Worm (Caenorhabditis elegans) whole organism, L1 larva: ENCODE results near the gene K10D2.5.
A peak's percentile ranks its signal among the peaks of the same experiment; 100 is the strongest.

Experiments used
- C04F5.9 ChIP-seq: sonication (generic microtip); optimal IDR thresholded peaks from 2 replicates; lab custom pipeline; 2016; ENCODE audit warnings: missing genetic modification characterization, missing compliant biosample characterization
- C16A3.4 ChIP-seq: fragments of 150-350 bp; optimal IDR thresholded peaks from 2 replicates; lab custom pipeline; 2014; ENCODE audit warnings: missing biosample characterization, missing genetic modification characterization
- aha-1 ChIP-seq: fragments of 150-350 bp; optimal IDR thresholded peaks from 2 replicates; lab custom pipeline; 2014; ENCODE audit warnings: missing biosample characterization, missing genetic modification characterization
- alr-1 ChIP-seq: fragments of 200-800 bp; sonication (Bioruptor generic); optimal IDR thresholded peaks from 2 replicates; lab custom pipeline; 2018; ENCODE audit warnings: borderline replicate concordance, mild to moderate bottlenecking, missing genetic modification characterization, missing compliant biosample characterization
- aly-2 ChIP-seq: fragments of 150-350 bp; optimal IDR thresholded peaks from 2 replicates; lab custom pipeline; 2014; ENCODE audit warnings: missing biosample characterization, missing genetic modification characterization
- dpl-1 ChIP-seq, 3 experiments: fragments of 150-350 bp in 2 of 3; sonication (generic microtip) in 1 of 3; optimal IDR thresholded peaks; 2 replicates each; lab custom pipeline; 2014 to 2017; ENCODE audit warnings: missing biosample characterization in 3 of 3, missing genetic modification characterization in 3 of 3, missing genetic modification reagents in 3 of 3
- dsc-1 ChIP-seq: sonication (generic microtip); optimal IDR thresholded peaks from 2 replicates; lab custom pipeline; 2016; ENCODE audit warnings: mild to moderate bottlenecking, missing genetic modification characterization, missing compliant biosample characterization
- efl-1 ChIP-seq, 4 experiments: fragments of 150-350 bp; optimal IDR thresholded peaks in 3 of 4; peaks in 1 of 4; 1 replicate in 1 of 4; 2 replicates in 3 of 4; lab custom pipeline; 2014; ENCODE audit warnings: missing biosample characterization in 2 of 4, missing genetic modification characterization in 2 of 4, missing genetic modification reagents in 2 of 4
- efl-3 ChIP-seq: fragments of 200-800 bp; sonication (Bioruptor generic); optimal IDR thresholded peaks from 2 replicates; lab custom pipeline; 2018; ENCODE audit warnings: mild to moderate bottlenecking, missing genetic modification characterization, missing compliant biosample characterization
- egl-13 ChIP-seq: sonication (generic microtip); optimal IDR thresholded peaks from 2 replicates; lab custom pipeline; 2016; ENCODE audit warnings: missing genotype, missing genetic modification reagents, missing genetic modification characterization, missing compliant biosample characterization
- elt-2 ChIP-seq: sonication (generic microtip); optimal IDR thresholded peaks from 2 replicates; lab custom pipeline; 2016; ENCODE audit warnings: missing genetic modification characterization, mild to moderate bottlenecking, inconsistent platforms, missing compliant biosample characterization, missing genetic modification reagents
- ets-5 ChIP-seq: fragments of 200-800 bp; sonication (Bioruptor generic); IDR thresholded peaks from 2 replicates; pipeline ENCODE4 v1.3.6; 2022; ENCODE audit warnings: missing genetic modification characterization, missing compliant biosample characterization
- fkh-10 ChIP-seq: sonication (generic microtip); optimal IDR thresholded peaks from 2 replicates; lab custom pipeline; 2017; ENCODE audit warnings: missing biosample characterization, missing genetic modification reagents, missing genetic modification characterization
- fos-1 ChIP-seq: fragments of 150-350 bp; optimal IDR thresholded peaks from 2 replicates; lab custom pipeline; 2014; ENCODE audit warnings: missing biosample characterization, missing genetic modification characterization
- grh-1 ChIP-seq: fragments of 200-800 bp; sonication (Bioruptor generic); IDR thresholded peaks from 2 replicates; pipeline ENCODE4 v1.3.6; 2022; ENCODE audit warnings: missing genetic modification reagents, missing genetic modification characterization, missing compliant biosample characterization
- hpl-2 ChIP-seq: fragments of 150-350 bp; optimal IDR thresholded peaks from 2 replicates; lab custom pipeline; 2014; ENCODE audit warnings: missing biosample characterization, missing genetic modification reagents, missing genetic modification characterization
- isw-1 ChIP-seq: fragments of 200-800 bp; sonication (Bioruptor generic); IDR thresholded peaks from 2 replicates; pipeline ENCODE4 v1.3.6; 2022; ENCODE audit warnings: missing genetic modification characterization, missing compliant biosample characterization
- lin-14 ChIP-seq: fragments of 200-800 bp; sonication (Bioruptor generic); optimal IDR thresholded peaks from 2 replicates; lab custom pipeline; 2018; ENCODE audit warnings: mild to moderate bottlenecking, missing genetic modification characterization, moderate library complexity, missing compliant biosample characterization
- lin-15B ChIP-seq: fragments of 150-350 bp; sonication (generic microtip); optimal IDR thresholded peaks from 3 replicates; lab custom pipeline; 2014; ENCODE audit warnings: missing biosample characterization, missing genetic modification characterization
- lin-35 ChIP-seq, 2 experiments: fragments of 150-350 bp; optimal IDR thresholded peaks; 2 replicates each; lab custom pipeline; 2014; ENCODE audit warnings: missing biosample characterization in 2 of 2, missing genetic modification characterization in 2 of 2, missing genetic modification reagents in 2 of 2
- lsy-2 ChIP-seq, 2 experiments: fragments of 150-350 bp; optimal IDR thresholded peaks; 2 replicates each; lab custom pipeline; 2014; ENCODE audit warnings: missing biosample characterization in 2 of 2, missing genetic modification characterization in 2 of 2
- mab-9 ChIP-seq: fragments of 200-800 bp; sonication (Bioruptor generic); IDR thresholded peaks from 2 replicates; pipeline ENCODE4 v1.3.6; 2022; ENCODE audit warnings: missing genetic modification reagents, missing genetic modification characterization, missing compliant biosample characterization
- mdl-1 ChIP-seq, 2 experiments: fragments of 150-350 bp; optimal IDR thresholded peaks; 2 replicates each; lab custom pipeline; 2014 to 2017; ENCODE audit warnings: missing biosample characterization in 2 of 2, missing genetic modification characterization in 2 of 2, inconsistent platforms in 1 of 2
- mep-1 ChIP-seq: fragments of 150-350 bp; optimal IDR thresholded peaks from 2 replicates; lab custom pipeline; 2014; ENCODE audit warnings: missing biosample characterization, missing genetic modification characterization
- nhr-11 ChIP-seq: fragments of 150-350 bp; optimal IDR thresholded peaks from 2 replicates; lab custom pipeline; 2014; ENCODE audit warnings: missing biosample characterization, missing genetic modification characterization
- nhr-19 ChIP-seq: fragments of 200-800 bp; sonication (Bioruptor generic); conservative IDR thresholded peaks from 2 replicates; pipeline ENCODE4 v1.3.6; 2022; ENCODE audit warnings: missing genetic modification characterization, missing compliant biosample characterization
- nhr-20 ChIP-seq: sonication (generic microtip); optimal IDR thresholded peaks from 2 replicates; lab custom pipeline; 2016; ENCODE audit warnings: mild to moderate bottlenecking, missing genetic modification characterization, missing compliant biosample characterization
- nhr-47 ChIP-seq: sonication (generic microtip); optimal IDR thresholded peaks from 2 replicates; lab custom pipeline; 2016; ENCODE audit warnings: mild to moderate bottlenecking, missing genetic modification characterization, moderate library complexity, missing compliant biosample characterization
- nhr-71 ChIP-seq: sonication (generic microtip); optimal IDR thresholded peaks from 2 replicates; lab custom pipeline; 2016; ENCODE audit warnings: mild to moderate bottlenecking, missing genetic modification characterization, moderate library complexity, missing compliant biosample characterization
- nhr-76 ChIP-seq: sonication (generic microtip); optimal IDR thresholded peaks from 2 replicates; lab custom pipeline; 2017; ENCODE audit warnings: missing biosample characterization, missing genetic modification characterization
- nhr-77 ChIP-seq: fragments of 150-350 bp; optimal IDR thresholded peaks from 2 replicates; lab custom pipeline; 2014; ENCODE audit warnings: missing biosample characterization, missing genetic modification characterization
- nhr-85 ChIP-seq: sonication (generic microtip); peaks from one replicate; lab custom pipeline; 2016; ENCODE audit warnings: missing genetic modification characterization, inconsistent platforms, missing compliant biosample characterization
- pax-3 ChIP-seq: fragments of 200-800 bp; sonication (Bioruptor generic); optimal IDR thresholded peaks from 2 replicates; lab custom pipeline; 2018; ENCODE audit warnings: mild to moderate bottlenecking, missing genetic modification characterization, moderate library complexity, missing compliant biosample characterization
- rnt-1 ChIP-seq: sonication (generic microtip); optimal IDR thresholded peaks from 2 replicates; lab custom pipeline; 2016; ENCODE audit warnings: mild to moderate bottlenecking, missing genetic modification characterization, moderate library complexity, missing compliant biosample characterization
- skn-1 ChIP-seq: fragments of 150-350 bp; optimal IDR thresholded peaks from 2 replicates; lab custom pipeline; 2014; ENCODE audit warnings: missing biosample characterization, missing genetic modification characterization
- snpc-4 ChIP-seq: fragments of 150-350 bp; optimal IDR thresholded peaks from 2 replicates; lab custom pipeline; 2014; ENCODE audit warnings: missing biosample characterization, missing genetic modification characterization
- snu-23 ChIP-seq: sonication (generic microtip); optimal IDR thresholded peaks from 2 replicates; lab custom pipeline; 2016; ENCODE audit warnings: missing genetic modification characterization, missing compliant biosample characterization
- tbx-2 ChIP-seq: sonication (generic microtip); optimal IDR thresholded peaks from 2 replicates; lab custom pipeline; 2016; ENCODE audit warnings: missing genetic modification characterization, missing compliant biosample characterization
- tlp-1 ChIP-seq: fragments of 150-350 bp; optimal IDR thresholded peaks from 2 replicates; lab custom pipeline; 2014; ENCODE audit warnings: missing biosample characterization, missing genetic modification characterization
- unc-62 ChIP-seq: fragments of 150-350 bp; optimal IDR thresholded peaks from 2 replicates; lab custom pipeline; 2014; ENCODE audit warnings: missing biosample characterization, missing genetic modification reagents, missing genetic modification characterization
- unc-98 ChIP-seq: fragments of 200-800 bp; sonication (Bioruptor generic); IDR thresholded peaks from 2 replicates; pipeline ENCODE4 v1.3.6; 2022; ENCODE audit warnings: missing genetic modification characterization, missing compliant biosample characterization
- zag-1 ChIP-seq: fragments of 150-350 bp; optimal IDR thresholded peaks from 2 replicates; lab custom pipeline; 2014; ENCODE audit warnings: missing biosample characterization, missing genetic modification characterization
- zip-4 ChIP-seq: fragments of 200-800 bp; sonication (Bioruptor generic); optimal IDR thresholded peaks from 2 replicates; lab custom pipeline; 2018; ENCODE audit warnings: mild to moderate bottlenecking, missing genetic modification characterization, moderate library complexity, missing compliant biosample characterization
- ztf-4 ChIP-seq: fragments of 150-350 bp; optimal IDR thresholded peaks from 2 replicates; lab custom pipeline; 2014; ENCODE audit warnings: missing biosample characterization, missing genetic modification characterization

Gene K10D2.5

DNA sequence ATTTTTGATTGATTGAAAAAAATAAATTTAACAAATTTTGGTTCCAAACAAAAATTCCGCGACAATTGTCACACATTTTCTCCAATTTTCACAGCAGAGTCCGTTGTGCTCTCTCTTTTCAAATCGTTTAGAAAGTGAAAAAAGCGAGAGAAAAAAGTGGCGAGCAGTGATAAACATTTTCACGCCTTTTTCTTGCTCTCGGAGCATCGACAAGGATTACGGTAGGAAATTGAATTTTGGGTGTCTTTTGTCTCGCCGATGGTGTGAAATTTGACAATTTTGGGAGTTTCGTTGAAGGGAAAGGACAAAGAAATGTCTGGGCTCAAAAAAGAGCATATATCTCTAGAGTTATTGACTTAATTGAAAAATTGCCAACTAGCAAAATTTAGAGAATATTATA is 38.0 kb upstream of the K10D2.5 start:
- peak in 1 of 2 experiments; percentile 60 for TF ChIP-seq lsy-2 (tag; optimal IDR thresholded peaks at IDR 0.05; lab: Kevin White, UChicago)
- peak; percentile 20 for TF ChIP-seq rnt-1 (tag; lab: Kevin White, UChicago)
- TF ChIP-seq nhr-77 (tag; lab: Kevin White, UChicago), result no peak
- TF ChIP-seq tbx-2, result peak; percentile 76
- TF ChIP-seq efl-1 (optimal IDR thresholded peaks at IDR 0.05; lab: Kevin White, UChicago), result no peak
- peak in 1 of 2 experiments; percentile 46 for TF ChIP-seq efl-1 (GFP tag; optimal IDR thresholded peaks at IDR 0.05 in 1 of 2; lab: Kevin White, UChicago)

DNA sequence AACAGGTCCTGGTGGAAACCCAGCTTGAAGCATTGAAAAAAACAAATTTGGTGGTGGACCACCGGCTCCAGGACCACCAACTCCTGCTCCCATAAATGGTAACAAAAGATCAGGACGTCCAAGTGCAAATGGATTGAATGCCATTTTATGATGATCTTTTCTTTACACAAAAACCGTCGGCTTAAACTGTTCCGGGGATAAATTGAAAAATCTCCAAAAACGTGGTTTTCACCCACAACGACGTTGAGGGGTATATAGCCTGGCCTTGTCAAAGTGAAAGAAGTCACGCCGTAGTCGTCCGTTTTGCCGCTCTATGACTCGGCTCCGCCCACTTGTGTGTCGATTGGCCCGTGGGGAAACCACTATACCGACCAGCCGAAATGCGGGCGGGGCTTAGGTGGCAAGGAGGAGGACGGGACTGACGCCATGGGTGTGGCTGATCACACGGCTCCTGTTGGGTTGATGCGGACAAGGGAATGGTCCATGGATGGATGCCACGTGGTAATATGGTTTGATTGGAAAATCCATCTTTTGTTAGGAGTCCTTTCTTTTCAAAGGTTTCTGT is 36.4 kb upstream of the K10D2.5 start, which contains the start of gene tbx-2:
tbx-2 (minus strand) TSS at position 264 of the 565 bp plus-strand sequence.
- no peak for TF ChIP-seq grh-1 (GFP tag; lab: Robert Waterston, UW)
- peak; percentile 23 for TF ChIP-seq lin-14 (GFP tag; lab: Kevin White, UChicago)
- TF ChIP-seq egl-13, result no peak
- no peak for TF ChIP-seq skn-1 (tag; lab: Kevin White, UChicago)
- no peak for TF ChIP-seq isw-1 (GFP tag; lab: Robert Waterston, UW)
- TF ChIP-seq mab-9 (GFP tag; lab: Robert Waterston, UW), result no peak
- TF ChIP-seq zag-1 (tag; lab: Kevin White, UChicago), result no peak
- TF ChIP-seq tbx-2, result peak; percentile 99
- no peak for TF ChIP-seq mep-1 (tag; lab: Kevin White, UChicago)
- TF ChIP-seq efl-3 (GFP tag; lab: Kevin White, UChicago), result no peak
- TF ChIP-seq snu-23 (GFP tag; lab: Kevin White, UChicago), result peak; percentile 19
- peak; percentile 63 for TF ChIP-seq nhr-85 (tag; lab: Kevin White, UChicago)
- TF ChIP-seq lsy-2 (tag; optimal IDR thresholded peaks at IDR 0.05; lab: Kevin White, UChicago), result peak in 1 of 2 experiments; percentile 48
- no peak for TF ChIP-seq unc-62
- TF ChIP-seq fos-1 (tag; lab: Kevin White, UChicago), result no peak
- no peak for TF ChIP-seq lin-35 (GFP tag; optimal IDR thresholded peaks at IDR 0.05; lab: Kevin White, UChicago)
- no peak for TF ChIP-seq snpc-4 (tag; lab: Kevin White, UChicago)
- TF ChIP-seq nhr-20 (tag; lab: Kevin White, UChicago), result peak; percentile 9
- TF ChIP-seq nhr-47 (tag; lab: Kevin White, UChicago), result peak; percentile 13
- TF ChIP-seq dpl-1 (GFP tag; optimal IDR thresholded peaks at IDR 0.05; lab: Kevin White, UChicago), result no peak
- no peak for TF ChIP-seq unc-98
- no peak for TF ChIP-seq lin-15B (tag; lab: Kevin White, UChicago)
- no peak for TF ChIP-seq ztf-4 (tag; lab: Kevin White, UChicago)
- TF ChIP-seq nhr-19 (GFP tag; lab: Robert Waterston, UW), result no peak
- TF ChIP-seq tlp-1 (tag; lab: Kevin White, UChicago), result no peak
- TF ChIP-seq dsc-1 (tag; lab: Kevin White, UChicago), result no peak
- peak in 1 of 2 experiments; percentile 9 for TF ChIP-seq mdl-1 (tag; optimal IDR thresholded peaks at IDR 0.05; lab: Kevin White, UChicago)
- TF ChIP-seq C04F5.9 (tag; lab: Kevin White, UChicago), result no peak
- no peak for TF ChIP-seq aly-2 (tag; lab: Kevin White, UChicago)
- no peak for TF ChIP-seq ets-5 (GFP tag; lab: Robert Waterston, UW)
- no peak for TF ChIP-seq alr-1
- TF ChIP-seq rnt-1 (tag; lab: Kevin White, UChicago), result peak; percentile 27
- TF ChIP-seq nhr-76 (tag; lab: Kevin White, UChicago), result no peak
- no peak for TF ChIP-seq hpl-2
- TF ChIP-seq efl-1 (optimal IDR thresholded peaks at IDR 0.05; lab: Kevin White, UChicago), result no peak
- TF ChIP-seq efl-1 (GFP tag; optimal IDR thresholded peaks at IDR 0.05 in 1 of 2; lab: Kevin White, UChicago), result peak in 1 of 2 experiments; percentile 90
- TF ChIP-seq nhr-71, result peak; percentile 37
- TF ChIP-seq, all 84 proteins: peak for 11

DNA sequence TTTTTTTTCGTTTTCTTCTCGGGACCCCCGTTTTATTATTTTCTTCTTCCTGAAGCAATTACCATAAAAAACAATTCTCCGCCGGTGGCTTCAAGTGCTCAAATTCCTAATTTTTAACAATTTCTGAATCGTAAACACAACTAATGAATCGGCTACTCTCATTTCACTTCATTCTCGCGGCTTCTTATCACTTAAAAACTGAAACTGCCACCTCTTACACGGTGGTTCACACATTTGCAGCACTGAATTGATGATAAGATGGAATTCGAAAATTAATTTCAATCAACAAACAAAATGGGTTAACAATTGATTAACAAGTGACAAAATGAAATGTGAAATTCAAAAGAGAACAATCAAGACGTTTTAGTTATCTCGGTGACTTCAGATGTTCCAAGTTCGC is 35.4 kb upstream of the K10D2.5 start:
- no peak for TF ChIP-seq C16A3.4
- TF ChIP-seq tbx-2, result peak; percentile 19
- peak; percentile 35 for TF ChIP-seq nhr-85 (tag; lab: Kevin White, UChicago)
- TF ChIP-seq pax-3, result no peak
- TF ChIP-seq elt-2 (tag; lab: Kevin White, UChicago), result peak; percentile 13
- no peak for TF ChIP-seq nhr-11 (tag; lab: Kevin White, UChicago)
- TF ChIP-seq zip-4 (GFP tag; lab: Kevin White, UChicago), result no peak
- TF ChIP-seq aha-1, result no peak
- TF ChIP-seq egl-13, result no peak
- no peak for TF ChIP-seq efl-1 (optimal IDR thresholded peaks at IDR 0.05; lab: Kevin White, UChicago)
- TF ChIP-seq efl-1 (GFP tag; optimal IDR thresholded peaks at IDR 0.05 in 1 of 2; lab: Kevin White, UChicago), result peak in 1 of 2 experiments; percentile 59
- no peak for TF ChIP-seq fkh-10
- no peak for TF ChIP-seq ztf-4 (tag; lab: Kevin White, UChicago)
